Fruit fly (Drosophila melanogaster): ENCODE data around the gene Hsc70-3.

The Hsc70-3 gene

DNA sequence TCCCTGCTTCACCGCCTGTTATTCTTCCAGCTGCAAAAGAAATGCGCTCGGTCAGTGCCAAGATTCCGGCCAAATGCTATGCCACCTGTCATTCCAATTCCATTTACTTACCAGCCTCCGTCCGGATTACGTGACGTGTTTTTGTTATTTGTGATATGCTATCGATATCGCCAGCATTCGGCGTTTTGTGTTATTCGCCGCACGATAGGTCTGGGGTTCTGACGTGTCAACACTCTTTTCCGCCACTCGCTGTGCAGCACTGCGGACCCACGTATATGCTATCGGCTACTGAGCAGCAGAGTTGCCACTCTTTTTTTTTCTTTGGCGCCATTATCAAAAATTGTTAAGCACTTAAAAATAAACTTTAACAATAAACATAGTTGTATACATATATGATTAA lies 45.4 kb upstream of the Hsc70-3 start, which contains the start of gene p24-1 (continued):
- TF ChIP-seq CG10147 (GFP tag; optimal IDR thresholded peaks at IDR 0.05) (peak; percentile 1), dpn (GFP tag; optimal IDR thresholded peaks at IDR 0.05) (peak; percentile 51 to 64), CG17361 (GFP tag; IDR thresholded peaks at IDR 0.05) (0 out of 3 replicates have a peak, but pooled peaks have one; percentile 13), CG7357 (GFP tag; IDR thresholded peaks at IDR 0.05) (no peak), stwl (tag; optimal IDR thresholded peaks at IDR 0.05) (peak; percentile 85), CG7928 (GFP tag; optimal IDR thresholded peaks at IDR 0.05) (peak; percentile 11), CTCF (GFP tag; optimal IDR thresholded peaks at IDR 0.05) (no peak), CG31365 (tag; optimal IDR thresholded peaks at IDR 0.05) (no peak), Side (GFP tag; optimal IDR thresholded peaks at IDR 0.05) (peak; percentile 57), CG14860 (GFP tag; IDR thresholded peaks at IDR 0.05; ENCODE audit: partially characterized antibody) (peak; percentile 74), aop (GFP tag; IDR thresholded peaks at IDR 0.05) (no peak), CG18262 (tag; optimal IDR thresholded peaks at IDR 0.05) (peak; percentile 7), sim (GFP tag; IDR thresholded peaks at IDR 0.05) (no peak), emc (GFP tag; optimal IDR thresholded peaks at IDR 0.05) (no peak), CG3163 (GFP tag; optimal IDR thresholded peaks at IDR 0.05) (peak; percentile 43), Ssrp (tag; optimal IDR thresholded peaks at IDR 0.05) (no peak), amos (GFP tag; IDR thresholded peaks at IDR 0.05; ENCODE audit: partially characterized antibody) (peak; percentile 94), ara (GFP tag; IDR thresholded peaks at IDR 0.05) (no peak), Dip2 (GFP tag; IDR thresholded peaks at IDR 0.05) (no peak), Atf-2 (GFP tag; optimal IDR thresholded peaks at IDR 0.05) (no peak), MBD-R2 (GFP tag; IDR thresholded peaks at IDR 0.05) (peak; percentile 81), exex (tag; optimal IDR thresholded peaks at IDR 0.05) (peak; percentile 1), Optix (GFP tag; IDR thresholded peaks at IDR 0.05) (no peak), ttk (GFP tag; IDR thresholded peaks at IDR 0.05) (no peak), da (GFP tag; optimal IDR thresholded peaks at IDR 0.05) (peak; percentile 6), mirr (GFP tag; optimal IDR thresholded peaks at IDR 0.05) (peak; percentile 39), vvl (GFP tag; IDR thresholded peaks at IDR 0.05) (peak; percentile 64), trem (tag; optimal IDR thresholded peaks at IDR 0.05) (peak; percentile 54), fd3F (GFP tag; optimal IDR thresholded peaks at IDR 0.05) (no peak), onecut (GFP tag; IDR thresholded peaks at IDR 0.05) (peak; percentile 31; the same call in 1 of the 2 replicates), NfI (GFP tag; optimal IDR thresholded peaks at IDR 0.05) (peak; percentile 67), unpg (GFP tag; optimal IDR thresholded peaks at IDR 0.05) (peak; percentile 31), eyg (GFP tag; optimal IDR thresholded peaks at IDR 0.05) (no peak), ato (GFP tag; IDR thresholded peaks at IDR 0.05; ENCODE audit: partially characterized antibody) (peak; percentile 83), Hmx (GFP tag; optimal IDR thresholded peaks at IDR 0.05) (no peak), NK7.1 (GFP tag; optimal IDR thresholded peaks at IDR 0.05) (no peak), Awh (GFP tag; IDR thresholded peaks at IDR 0.05) (no peak), B-H1 (GFP tag; IDR thresholded peaks at IDR 0.05) (no peak), z (GFP tag; IDR thresholded peaks at IDR 0.05) (no peak), CG17568 (GFP tag; optimal IDR thresholded peaks at IDR 0.05) (no peak), yki (optimal IDR thresholded peaks at IDR 0.05) (no peak), oc (tag; optimal IDR thresholded peaks at IDR 0.05) (no peak), p53 (GFP tag; optimal IDR thresholded peaks at IDR 0.05) (no peak), ash1 (GFP tag; optimal IDR thresholded peaks at IDR 0.05) (no peak), kay (GFP tag; optimal IDR thresholded peaks at IDR 0.05) (peak; percentile 48), run (tag; optimal IDR thresholded peaks at IDR 0.05) (no peak), CG10654 (GFP tag; optimal IDR thresholded peaks at IDR 0.05) (no peak), disco-r (GFP tag; optimal IDR thresholded peaks at IDR 0.05) (peak; percentile 11), Hey (tag; optimal IDR thresholded peaks at IDR 0.05) (no peak), luna (GFP tag; optimal IDR thresholded peaks at IDR 0.05) (no peak), CG2120 (GFP tag; optimal IDR thresholded peaks at IDR 0.05) (peak; percentile 81), otp (GFP tag; IDR thresholded peaks at IDR 0.05) (no peak), Bteb2 (GFP tag; optimal IDR thresholded peaks at IDR 0.05) (peak; percentile 7), seq (GFP tag; IDR thresholded peaks at IDR 0.05) (no peak)
